Worm (Caenorhabditis elegans) whole organism, late embryonic: ENCODE results near the gene Y73C8C.8.

ENCODE experiments used
- F13H6.1 ChIP-seq: sonication (generic microtip); optimal IDR thresholded peaks from 2 replicates; lab custom pipeline; 2016; ENCODE audit warnings: missing genetic modification characterization, missing compliant biosample characterization
- ceh-19 ChIP-seq: fragments of 200-800 bp; sonication (Bioruptor generic); optimal IDR thresholded peaks from 2 replicates; lab custom pipeline; 2018; ENCODE audit warnings: mild to moderate bottlenecking, missing genetic modification characterization, missing compliant biosample characterization
- lin-11 ChIP-seq: fragments of 200-800 bp; sonication (Bioruptor generic); optimal IDR thresholded peaks from 2 replicates; lab custom pipeline; 2018; ENCODE audit warnings: mild to moderate bottlenecking, missing genetic modification characterization, missing compliant biosample characterization
- pat-9 ChIP-seq: fragments of 200-800 bp; sonication (Bioruptor generic); optimal IDR thresholded peaks from 2 replicates; lab custom pipeline; 2018; ENCODE audit warnings: mild to moderate bottlenecking, missing genetic modification characterization, moderate library complexity, missing compliant biosample characterization
- pros-1 ChIP-seq: fragments of 150-350 bp; optimal IDR thresholded peaks from 2 replicates; lab custom pipeline; 2014; ENCODE audit warnings: missing biosample characterization, missing genetic modification reagents, missing genetic modification characterization
- sox-4 ChIP-seq: sonication (generic microtip); optimal IDR thresholded peaks from 2 replicates; lab custom pipeline; 2017; ENCODE audit warnings: mild to moderate bottlenecking, missing genetic modification characterization, inconsistent platforms, missing compliant biosample characterization
- tbx-7 ChIP-seq: sonication (generic microtip); optimal IDR thresholded peaks from 2 replicates; lab custom pipeline; 2016; ENCODE audit warnings: missing genotype, missing genetic modification characterization, missing compliant biosample characterization

DNA sequence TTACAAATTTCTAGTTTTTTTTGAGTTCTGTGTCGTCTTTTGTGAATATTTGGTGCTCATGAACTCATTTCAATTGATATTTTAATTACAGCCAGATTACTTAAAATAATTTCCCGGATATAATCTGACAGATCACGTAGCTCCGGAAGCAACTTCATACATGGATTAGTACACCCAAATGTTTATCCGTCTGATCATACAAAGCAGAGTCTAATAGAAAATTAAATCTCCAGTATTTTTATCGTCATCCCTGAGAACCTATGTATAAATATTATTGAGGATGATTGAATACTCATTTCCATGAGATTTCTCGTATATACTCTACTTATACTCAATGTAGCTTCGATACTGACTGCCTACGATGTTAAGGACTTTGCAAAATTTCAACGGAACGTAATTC, 11.3 kb upstream of the Y73C8C.8 start, which contains the start of gene Y73C8C.12:
- TF ChIP-seq tbx-7 = no peak
- TF ChIP-seq sox-4 (tag; lab: Kevin White, UChicago) = no peak
- TF ChIP-seq ceh-19 (GFP tag; lab: Kevin White, UChicago) = no peak
- TF ChIP-seq pat-9 = no peak
- no peak for TF ChIP-seq F13H6.1 (tag; lab: Kevin White, UChicago)
- TF ChIP-seq pros-1 (tag; lab: Kevin White, UChicago) = no peak
- TF ChIP-seq lin-11 (tag; lab: Kevin White, UChicago) = no peak
